Worm (Caenorhabditis elegans): ENCODE measurements around the gene C18A11.2.

The C18A11.2 gene

ce11 chrX:8029080-8029479 lies 38.3 kb upstream of the C18A11.2 start, which contains the start of gene C34D10.1:
Gene C34D10.1, plus strand, starts transcription at chrX:8029479.
- TF ChIP-seq spr-3 (GFP tag; optimal IDR thresholded peaks at IDR 0.05) (no peak), Y48G9A.11 (GFP tag; IDR thresholded peaks at IDR 0.05) (no peak), lsy-2 (tag; optimal IDR thresholded peaks at IDR 0.05) (peak in 1 of 2 experiments; percentile 73), lin-39 (tag; optimal IDR thresholded peaks at IDR 0.05) (no peak), dve-1 (tag; optimal IDR thresholded peaks at IDR 0.05; ENCODE audit: insufficient read depth) (peak; percentile 64), snpc-1.2 (GFP tag; IDR thresholded peaks at IDR 0.05) (no peak), hmg-1.1 (GFP tag; IDR thresholded peaks at IDR 0.05) (peak; percentile 78), fkh-10 (GFP tag; optimal IDR thresholded peaks at IDR 0.05) (no peak), F44E2.7 (GFP tag; IDR thresholded peaks at IDR 0.05) (no peak), gei-8 (GFP tag; optimal IDR thresholded peaks at IDR 0.05) (no peak), mdl-1 (tag; optimal IDR thresholded peaks at IDR 0.05) (peak in 1 of 2 experiments; percentile 73), unc-130 (GFP tag; optimal IDR thresholded peaks at IDR 0.05) (no peak), T20F7.1 (GFP tag; optimal IDR thresholded peaks at IDR 0.05) (peak; percentile 44), hlh-30 (tag; optimal IDR thresholded peaks at IDR 0.05; ENCODE audit: insufficient read depth) (peak; percentile 88), vab-7 (GFP tag; IDR thresholded peaks at IDR 0.05) (peak; percentile 45; the same call in 1 of the 2 replicates), dmd-9 (GFP tag; IDR thresholded peaks at IDR 0.05) (0 out of 2 replicates have a peak, but pooled peaks have one; percentile 11), zfp-3 (GFP tag; conservative IDR thresholded peaks at IDR 0.05) (0 out of 2 replicates have a peak, but pooled peaks have one; percentile 54), lir-3 (tag; optimal IDR thresholded peaks at IDR 0.05) (no peak), jun-1 (tag; optimal IDR thresholded peaks at IDR 0.05) (no peak), daf-16 (GFP tag; optimal IDR thresholded peaks at IDR 0.05) (no peak), daf-16 (tag; optimal IDR thresholded peaks at IDR 0.05) (peak; percentile 56), Y5F2A.4 (GFP tag; optimal IDR thresholded peaks at IDR 0.05) (no peak), nhr-102 (tag; optimal IDR thresholded peaks at IDR 0.05) (peak; percentile 26), unc-62 (GFP tag; optimal IDR thresholded peaks at IDR 0.05 in 1 of 2) (peak in 1 of 2 experiments; percentile 32), unc-62 (tag; optimal IDR thresholded peaks at IDR 0.05) (no peak), hif-1 (tag; optimal IDR thresholded peaks at IDR 0.05) (peak in 1 of 2 experiments; percentile 46), egl-43 (GFP tag; IDR thresholded peaks at IDR 0.05) (no peak), lin-1 (GFP tag; IDR thresholded peaks at IDR 0.05) (peak; percentile 17; the same call in 1 of the 2 replicates), mxl-2 (GFP tag; conservative IDR thresholded peaks at IDR 0.05) (no peak), zfp-2 (tag; optimal IDR thresholded peaks at IDR 0.05) (no peak), ctbp-1 (GFP tag; IDR thresholded peaks at IDR 0.05) (peak; percentile 57), arid-1 (GFP tag; conservative IDR thresholded peaks at IDR 0.05) (no peak; the same call in 1 of the 2 replicates), fos-1 (tag; optimal IDR thresholded peaks at IDR 0.05) (no peak), nhr-25 (tag; optimal IDR thresholded peaks at IDR 0.05; ENCODE audit: borderline replicate concordance, insufficient read depth) (peak; percentile 61), F26F4.8 (GFP tag; conservative IDR thresholded peaks at IDR 0.05) (no peak), hlh-11 (tag; optimal IDR thresholded peaks at IDR 0.05) (peak; percentile 88), nhr-10 (tag; optimal IDR thresholded peaks at IDR 0.05) (peak; percentile 20), tra-1 (GFP tag; IDR thresholded peaks at IDR 0.05) (0 out of 2 replicates have a peak, but pooled peaks have one; percentile 61), lim-7 (GFP tag; IDR thresholded peaks at IDR 0.05) (no peak), ama-1 (optimal IDR thresholded peaks at IDR 0.05) (no peak), dpl-1 (GFP tag; optimal IDR thresholded peaks at IDR 0.05) (peak; percentile 37), R02D3.7 (tag; optimal IDR thresholded peaks at IDR 0.05) (no peak), nhr-48 (tag; optimal IDR thresholded peaks at IDR 0.05) (peak; percentile 26), saeg-2 (GFP tag; IDR thresholded peaks at IDR 0.05) (no peak), mes-2 (tag; optimal IDR thresholded peaks at IDR 0.05; ENCODE audit: poor library complexity, severe bottlenecking) (peak; percentile 65), nhr-11 (tag; optimal IDR thresholded peaks at IDR 0.05) (peak; percentile 65), ceh-82 (tag; optimal IDR thresholded peaks at IDR 0.05) (no peak), dmd-8 (GFP tag; IDR thresholded peaks at IDR 0.05) (no peak), tag-97 (GFP tag; IDR thresholded peaks at IDR 0.05) (no peak), lin-29 (GFP tag; IDR thresholded peaks at IDR 0.05) (0 out of 2 replicates have a peak, but pooled peaks have one; percentile 18)
